Worm (Caenorhabditis elegans): ENCODE data around the gene F13H10.6.

DNA sequence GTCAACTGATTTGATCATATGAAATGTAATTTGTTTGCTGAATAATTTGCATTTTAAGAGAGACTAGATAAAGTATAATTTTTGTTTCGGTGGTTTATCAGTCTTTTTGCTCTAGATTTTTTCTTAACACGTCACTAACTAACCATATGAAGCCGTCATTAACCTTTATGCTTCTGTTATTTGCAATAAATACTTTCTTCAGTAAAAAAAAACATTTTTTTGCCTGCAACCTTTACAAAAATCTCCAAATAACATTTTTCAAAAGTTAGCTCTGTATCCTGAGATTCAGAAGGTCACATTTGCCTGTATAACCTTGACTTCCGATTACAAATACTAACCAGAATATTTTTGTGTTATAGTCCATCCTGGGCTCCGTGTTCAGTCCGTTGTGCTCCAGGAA, 38.3 kb upstream of the F13H10.6 start:
- no peak for TF ChIP-seq C34F6.9 (tag; optimal IDR thresholded peaks at IDR 0.05)
- no peak for TF ChIP-seq lin-13 (GFP tag; optimal IDR thresholded peaks at IDR 0.05)
- TF ChIP-seq zag-1 (tag; optimal IDR thresholded peaks at IDR 0.05) = no peak
- no peak for TF ChIP-seq snpc-4 (tag; optimal IDR thresholded peaks at IDR 0.05)
- TF ChIP-seq F13H6.1 (tag; optimal IDR thresholded peaks at IDR 0.05) = no peak
- no peak for TF ChIP-seq nhr-23 (tag; optimal IDR thresholded peaks at IDR 0.05)
- TF ChIP-seq ama-1 (optimal IDR thresholded peaks at IDR 0.05) = no peak
- no peak for TF ChIP-seq lsy-2 (tag; optimal IDR thresholded peaks at IDR 0.05)
- TF ChIP-seq unc-55 (GFP tag; optimal IDR thresholded peaks at IDR 0.05) = no peak
- TF ChIP-seq alr-1 (tag; optimal IDR thresholded peaks at IDR 0.05) = no peak

Measured in whole organism, L2 larva.